Worm (Caenorhabditis elegans) whole organism, L4/young adult: Measurements from ENCODE around the gene D1086.5.

Source experiments
- W03F9.2 ChIP-seq: fragments of 150-350 bp; optimal IDR thresholded peaks from 2 replicates; lab custom pipeline; 2014; ENCODE audit warnings: missing biosample characterization, missing genetic modification characterization
- dao-5 ChIP-seq: sonication (generic microtip); optimal IDR thresholded peaks from 2 replicates; lab custom pipeline; 2016; ENCODE audit warnings: missing genotype, missing genetic modification characterization, moderate library complexity, missing compliant biosample characterization
- him-1 ChIP-seq: sonication (generic microtip); optimal IDR thresholded peaks from 2 replicates; lab custom pipeline; 2016; ENCODE audit warnings: missing genotype, missing genetic modification reagents, missing genetic modification characterization, missing compliant biosample characterization

Gene D1086.5

ce11 chrV:14107511-14107910 lies 17.4 kb upstream of the D1086.5 start, which contains the start of gene H39E23.3:
H39E23.3 (plus strand) TSS chrV:14107811.
- TF ChIP-seq him-1 (tag; lab: Kevin White, UChicago) = no peak
- no peak for TF ChIP-seq dao-5 (tag; lab: Kevin White, UChicago)
- no peak for TF ChIP-seq W03F9.2 (tag; lab: Kevin White, UChicago)

ce11 chrV:14103970-14104369 lies 13.8 kb upstream of the D1086.5 start, which contains the start of gene D1086.9:
D1086.9 (plus strand) TSS chrV:14104270.
- TF ChIP-seq him-1 (tag; lab: Kevin White, UChicago) (no peak), W03F9.2 (tag; lab: Kevin White, UChicago) (no peak), dao-5 (tag; lab: Kevin White, UChicago) (no peak)

DNA sequence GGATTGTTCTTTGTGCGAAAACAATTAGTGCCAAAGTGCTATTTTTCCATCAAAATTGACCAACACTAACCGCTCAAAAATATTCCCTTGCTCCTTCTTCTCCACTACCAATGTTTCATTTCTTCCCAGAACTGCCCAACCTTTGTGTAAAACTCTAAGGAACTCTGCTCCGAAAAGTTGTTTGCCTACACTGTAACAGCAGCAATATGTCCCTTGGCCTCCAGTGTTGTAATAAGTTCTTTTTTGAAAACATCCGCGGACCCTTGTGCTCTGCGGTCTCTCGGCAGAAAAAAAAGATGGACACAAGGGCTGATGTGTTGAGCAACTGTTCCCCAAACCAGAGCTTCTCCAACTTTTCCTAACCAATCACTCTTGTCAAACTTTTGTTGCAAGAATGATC lies 10.7 kb upstream of the D1086.5 start, which contains the start of gene D1086.12:
D1086.12 (plus strand) TSS at position 301 of the 400 bp plus-strand sequence.
- TF ChIP-seq him-1 (tag; lab: Kevin White, UChicago) = no peak
- no peak for TF ChIP-seq dao-5 (tag; lab: Kevin White, UChicago)
- no peak for TF ChIP-seq W03F9.2 (tag; lab: Kevin White, UChicago)

DNA sequence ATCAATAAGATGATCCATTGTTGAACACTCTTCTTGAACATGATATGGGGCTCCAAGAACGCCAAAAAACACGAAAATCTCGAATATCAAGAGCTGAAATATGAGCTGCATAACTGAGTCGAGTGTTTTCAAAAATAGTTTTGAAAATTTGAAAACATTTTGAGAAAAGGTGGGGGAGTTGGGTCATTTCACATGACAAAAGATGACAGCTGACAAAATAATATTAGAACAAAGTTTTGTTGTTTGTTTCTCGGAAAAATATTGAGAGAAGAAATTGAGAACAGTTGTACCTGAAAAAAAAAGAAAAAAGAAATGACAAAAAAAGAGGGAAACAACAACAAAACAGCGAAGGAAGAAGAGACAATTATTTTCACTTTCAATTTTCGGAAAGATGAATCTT lies 8.4 kb upstream of the D1086.5 start, which contains the start of the genes D1086.2 and D1086.1:
D1086.2 (minus strand) TSS at position 150 of the 400 bp plus-strand sequence.
D1086.1 (plus strand) TSS at position 340 of the 400 bp plus-strand sequence.
- TF ChIP-seq him-1 (tag; lab: Kevin White, UChicago) (no peak), W03F9.2 (tag; lab: Kevin White, UChicago) (no peak), dao-5 (tag; lab: Kevin White, UChicago) (no peak)

ce11 chrV:14097358-14097757 lies 7.2 kb upstream of the D1086.5 start:
- TF ChIP-seq W03F9.2 (tag; lab: Kevin White, UChicago) (no peak), dao-5 (tag; lab: Kevin White, UChicago) (no peak), him-1 (tag; lab: Kevin White, UChicago) (no peak)

DNA sequence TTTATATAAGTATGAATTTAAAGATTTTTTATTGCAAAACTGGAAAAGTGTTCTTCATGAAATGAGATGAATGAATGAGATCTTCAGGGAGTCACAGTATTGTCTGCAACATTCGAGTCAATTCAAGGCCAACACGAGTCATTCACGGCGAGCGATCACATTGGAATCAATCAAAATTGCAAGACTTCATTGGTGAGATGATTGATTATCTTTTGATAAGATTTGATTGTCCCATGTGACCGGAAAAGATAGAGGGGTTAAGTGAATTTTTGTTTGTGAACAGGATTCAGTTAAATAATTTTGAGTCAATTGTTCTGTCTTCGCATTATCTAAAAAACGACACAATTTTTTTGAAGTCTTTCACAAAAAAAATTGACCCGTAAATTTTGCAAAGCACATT lies 4.8 kb upstream of the D1086.5 start:
- TF ChIP-seq W03F9.2 (tag; lab: Kevin White, UChicago) = no peak
- no peak for TF ChIP-seq him-1 (tag; lab: Kevin White, UChicago)
- no peak for TF ChIP-seq dao-5 (tag; lab: Kevin White, UChicago)

DNA sequence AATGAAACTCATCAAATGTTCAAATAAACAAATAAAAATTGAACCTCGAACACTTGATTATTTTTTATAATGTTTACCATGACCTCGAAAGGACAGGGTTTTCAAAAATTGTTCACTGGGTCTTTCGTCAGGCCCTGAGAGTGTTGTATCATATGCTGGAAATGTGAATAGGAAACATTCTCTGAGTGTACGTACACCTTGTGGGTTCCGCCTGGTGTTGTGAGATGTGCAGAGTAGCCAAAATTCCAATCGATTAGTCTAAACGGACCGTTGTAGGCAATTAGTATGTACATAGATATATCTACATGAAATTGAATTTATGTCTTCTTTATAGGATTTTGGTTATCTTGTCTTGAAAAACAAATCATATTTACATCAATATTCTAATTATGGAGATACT lies 4.4 kb upstream of the D1086.5 start:
- no peak for TF ChIP-seq W03F9.2 (tag; lab: Kevin White, UChicago)
- no peak for TF ChIP-seq dao-5 (tag; lab: Kevin White, UChicago)

DNA sequence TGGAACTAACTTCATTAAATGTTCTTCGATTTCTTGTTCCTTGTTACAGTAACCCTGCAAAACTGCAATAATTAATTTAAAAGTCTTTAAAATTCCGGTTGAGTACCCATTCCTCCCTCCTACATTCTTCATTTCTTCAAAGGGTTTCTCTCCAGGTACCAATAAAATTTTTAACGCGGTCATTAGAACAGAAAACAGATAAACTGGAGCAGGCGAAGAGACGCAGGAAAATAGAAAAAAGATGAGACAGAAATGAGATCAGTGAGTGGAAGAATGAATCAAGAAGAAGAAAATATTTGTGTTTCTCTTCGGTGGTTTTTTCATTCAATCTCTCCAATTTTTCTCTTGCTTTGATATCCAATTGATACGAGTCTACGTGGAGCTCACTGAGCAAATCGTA lies 3.6 kb upstream of the D1086.5 start, which contains the start of gene D1086.8:
D1086.8 (plus strand) TSS at position 301 of the 400 bp plus-strand sequence.
- no peak for TF ChIP-seq dao-5 (tag; lab: Kevin White, UChicago)

ce11 chrV:14092403-14092802 lies 2.2 kb upstream of the D1086.5 start, which contains the start of gene D1086.3:
D1086.3 (plus strand) TSS chrV:14092792.
- TF ChIP-seq W03F9.2 (tag; lab: Kevin White, UChicago) (no peak), dao-5 (tag; lab: Kevin White, UChicago) (no peak), him-1 (tag; lab: Kevin White, UChicago) (no peak)

DNA sequence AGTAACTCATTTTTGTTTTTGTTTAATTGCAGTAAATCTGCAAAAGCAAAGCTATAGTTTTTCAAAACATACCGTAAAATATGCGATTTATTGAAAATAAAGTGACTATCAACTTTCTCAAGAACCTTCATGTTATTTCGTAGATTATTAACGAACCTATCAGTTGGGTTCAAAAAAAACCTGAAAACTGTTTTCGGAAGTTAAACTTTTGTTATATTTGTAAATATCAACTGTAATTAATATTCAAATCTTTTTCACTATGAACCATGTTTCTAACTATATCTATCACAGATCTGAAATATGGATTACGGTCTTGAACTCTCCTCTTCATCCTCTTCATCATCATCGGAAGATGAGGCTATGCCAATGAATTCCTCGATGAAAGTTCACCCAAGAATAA lies 2.1 kb downstream of the D1086.5 start, which contains the start of gene D1086.19:
D1086.19 (plus strand) TSS at position 301 of the 400 bp plus-strand sequence.
- no peak for TF ChIP-seq W03F9.2 (tag; lab: Kevin White, UChicago)
- TF ChIP-seq dao-5 (tag; lab: Kevin White, UChicago) = no peak
- TF ChIP-seq him-1 (tag; lab: Kevin White, UChicago) = no peak

ce11 chrV:14085589-14085988 lies 4.6 kb downstream of the D1086.5 start, which contains the start of gene D1086.18:
D1086.18 (plus strand) TSS chrV:14085889.
- no peak for TF ChIP-seq dao-5 (tag; lab: Kevin White, UChicago)
- TF ChIP-seq him-1 (tag; lab: Kevin White, UChicago) = no peak
- no peak for TF ChIP-seq W03F9.2 (tag; lab: Kevin White, UChicago)

DNA sequence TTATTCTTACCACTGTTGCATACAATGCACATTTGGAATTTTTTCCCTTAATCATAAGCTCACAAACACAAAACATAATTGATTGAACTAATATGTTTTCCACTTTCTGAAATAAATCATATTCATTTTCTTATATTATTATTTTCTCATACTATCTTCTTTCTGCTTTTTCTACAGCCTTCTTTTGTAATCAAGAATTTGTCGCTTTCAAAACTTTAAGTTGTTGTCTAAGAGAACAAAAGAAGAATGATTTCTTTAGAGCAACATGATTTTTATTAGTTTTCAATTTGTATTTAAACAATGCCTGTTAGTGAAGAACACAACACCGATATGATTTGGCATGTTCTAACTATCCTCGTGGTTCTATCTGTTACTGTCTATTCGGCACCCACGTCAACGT lies 6.2 kb downstream of the D1086.5 start, which contains the start of gene D1086.7:
D1086.7 (plus strand) TSS at position 301 of the 400 bp plus-strand sequence.
- no peak for TF ChIP-seq dao-5 (tag; lab: Kevin White, UChicago)
- TF ChIP-seq him-1 (tag; lab: Kevin White, UChicago) = no peak
- no peak for TF ChIP-seq W03F9.2 (tag; lab: Kevin White, UChicago)

DNA sequence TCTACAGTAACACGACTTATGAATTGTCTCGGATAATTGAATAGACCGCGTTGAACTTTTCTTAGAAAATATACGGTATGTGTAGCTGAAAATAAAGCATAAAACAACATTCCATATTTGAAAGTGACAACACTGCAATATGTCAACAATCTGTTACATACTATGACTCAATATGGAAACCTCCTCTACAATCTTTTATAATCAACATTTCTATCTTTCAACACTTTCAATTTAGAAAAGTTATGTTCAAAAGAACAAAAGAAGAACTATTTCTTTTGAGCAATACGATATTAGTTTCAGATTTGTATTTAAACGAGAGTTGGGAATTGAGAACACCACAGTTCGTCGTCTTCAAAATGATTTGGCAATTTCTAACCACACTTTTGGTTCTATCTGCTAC lies 7.7 kb downstream of the D1086.5 start, which contains the start of gene D1086.10:
D1086.10 (plus strand) TSS at position 301 of the 400 bp plus-strand sequence.
- no peak for TF ChIP-seq W03F9.2 (tag; lab: Kevin White, UChicago)
- no peak for TF ChIP-seq him-1 (tag; lab: Kevin White, UChicago)
- no peak for TF ChIP-seq dao-5 (tag; lab: Kevin White, UChicago)

ce11 chrV:14079501-14079900 lies 10.7 kb downstream of the D1086.5 start, which contains the start of gene D1086.6:
D1086.6 (plus strand) TSS chrV:14079801.
- TF ChIP-seq dao-5 (tag; lab: Kevin White, UChicago) = no peak
- no peak for TF ChIP-seq W03F9.2 (tag; lab: Kevin White, UChicago)
- no peak for TF ChIP-seq him-1 (tag; lab: Kevin White, UChicago)
